Worm (Caenorhabditis elegans): Measurements from ENCODE around the gene sru-36.

DNA sequence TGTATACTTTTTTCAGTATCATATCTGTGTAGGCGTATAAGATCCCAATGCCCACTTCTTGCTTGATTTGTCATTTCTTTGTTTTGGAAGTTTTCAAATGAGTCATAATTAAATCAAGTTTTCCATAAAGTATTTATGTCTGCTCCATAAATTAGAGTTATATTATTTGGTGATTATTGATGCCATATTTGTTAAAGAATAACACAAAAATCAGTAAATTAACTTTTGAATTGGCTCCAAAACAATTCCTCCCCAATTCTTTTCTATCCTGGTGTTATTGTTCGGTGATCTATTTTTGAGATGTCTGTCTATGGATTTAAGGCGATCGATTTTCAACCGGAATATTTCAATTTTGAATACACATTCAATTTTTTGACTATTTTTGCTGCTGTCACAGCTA lies 36.3 kb upstream of the sru-36 start, which contains the start of gene sru-37:
- TF ChIP-seq F16B12.6 (tag; optimal IDR thresholded peaks at IDR 0.05) (no peak), rnt-1 (tag; optimal IDR thresholded peaks at IDR 0.05) (no peak), snpc-4 (tag; optimal IDR thresholded peaks at IDR 0.05) (no peak), hlh-4 (tag; optimal IDR thresholded peaks at IDR 0.05) (no peak)
